Fruit fly (Drosophila melanogaster) whole organism, prepupa: Measurements from ENCODE around the gene CG42637.

Experiments
- CG10631 ChIP-seq: fragments of 200-800 bp; sonication (Bioruptor generic); optimal IDR thresholded peaks from 2 replicates; lab custom pipeline; 2016; ENCODE audit warnings: missing biosample characterization, missing genetic modification characterization
- CG11294 ChIP-seq: fragments of 200-800 bp; sonication (Bioruptor generic); IDR thresholded peaks from 2 replicates; pipeline ENCODE4 v1.3.6; 2022; ENCODE audit warnings: missing biosample characterization, missing genetic modification characterization
- CG16779 ChIP-seq: fragments of 200-800 bp; sonication (Bioruptor generic); optimal IDR thresholded peaks from 3 replicates; lab custom pipeline; 2017; ENCODE audit warnings: missing biosample characterization, mild to moderate bottlenecking, missing genetic modification characterization
- CG3032 ChIP-seq: fragments of 200-800 bp; optimal IDR thresholded peaks from 2 replicates; lab custom pipeline; 2019; ENCODE audit warnings: missing biosample characterization, mild to moderate bottlenecking, missing genetic modification characterization, moderate library complexity
- CG34406 ChIP-seq: fragments of 200-800 bp; sonication (Bioruptor generic); optimal IDR thresholded peaks from 3 replicates; lab custom pipeline; 2016; ENCODE audit warnings: missing biosample characterization, missing genetic modification characterization
- CG4318 ChIP-seq: fragments of 200-800 bp; sonication (Bioruptor generic); optimal IDR thresholded peaks from 3 replicates; lab custom pipeline; 2017; ENCODE audit warnings: missing biosample characterization, mild to moderate bottlenecking, missing genetic modification characterization
- CG6163 ChIP-seq: fragments of 200-800 bp; sonication (Bioruptor generic); IDR thresholded peaks from 3 replicates; pipeline ENCODE4 v1.3.6; 2022; ENCODE audit warnings: missing biosample characterization, missing genetic modification characterization
- CG6276 ChIP-seq: fragments of 200-800 bp; sonication (Bioruptor generic); optimal IDR thresholded peaks from 2 replicates; lab custom pipeline; 2017; ENCODE audit warnings: missing biosample characterization, mild to moderate bottlenecking, missing genetic modification characterization
- CG6792 ChIP-seq: fragments of 200-800 bp; sonication (Bioruptor generic); optimal IDR thresholded peaks from 3 replicates; lab custom pipeline; 2016; ENCODE audit warnings: missing biosample characterization, missing genetic modification characterization
- CG6808 ChIP-seq: fragments of 200-800 bp; sonication (Bioruptor generic); optimal IDR thresholded peaks from 3 replicates; lab custom pipeline; 2017; ENCODE audit warnings: missing biosample characterization, missing genetic modification characterization, mild to moderate bottlenecking, moderate library complexity, missing genetic modification reagents
- CG6854 ChIP-seq: fragments of 200-800 bp; sonication (Bioruptor generic); optimal IDR thresholded peaks from 2 replicates; lab custom pipeline; 2017; ENCODE audit warnings: missing biosample characterization, mild to moderate bottlenecking, missing genetic modification characterization
- CG7368 ChIP-seq: fragments of 200-800 bp; sonication (Bioruptor generic); optimal IDR thresholded peaks from 3 replicates; lab custom pipeline; 2016; ENCODE audit warnings: missing biosample characterization, missing genetic modification characterization
- CG8119 ChIP-seq: fragments of 200-800 bp; sonication (Bioruptor generic); IDR thresholded peaks from 3 replicates; pipeline ENCODE4 v1.3.6; 2022; ENCODE audit warnings: missing biosample characterization, missing genetic modification characterization
- CG8632 ChIP-seq: fragments of 200-800 bp; sonication (Bioruptor generic); optimal IDR thresholded peaks from 3 replicates; lab custom pipeline; 2016; ENCODE audit warnings: missing biosample characterization, missing genetic modification characterization
- CG9139 ChIP-seq: fragments of 200-800 bp; sonication (Bioruptor generic); optimal IDR thresholded peaks from 3 replicates; lab custom pipeline; 2017; ENCODE audit warnings: missing biosample characterization, mild to moderate bottlenecking, missing genetic modification characterization
- Eip78C ChIP-seq: fragments of 200-800 bp; sonication (Bioruptor generic); peaks from one replicate; lab custom pipeline; 2016; ENCODE audit warnings: missing biosample characterization, missing genetic modification characterization
- Eip93F ChIP-seq: fragments of 200-800 bp; sonication (Bioruptor generic); optimal IDR thresholded peaks from 2 replicates; lab custom pipeline; 2016; ENCODE audit warnings: missing biosample characterization, mild to moderate bottlenecking, missing genetic modification characterization
- Ets96B ChIP-seq: fragments of 200-800 bp; optimal IDR thresholded peaks from 2 replicates; lab custom pipeline; 2019; ENCODE audit warnings: missing biosample characterization, mild to moderate bottlenecking, missing genetic modification characterization, moderate library complexity
- Hr38 ChIP-seq: sonication (Bioruptor generic); optimal IDR thresholded peaks from 2 replicates; lab custom pipeline; 2016; ENCODE audit warnings: missing biosample characterization, missing genetic modification characterization
- Hr4 ChIP-seq: fragments of 200-800 bp; sonication (Bioruptor generic); optimal IDR thresholded peaks from 3 replicates; lab custom pipeline; 2016; ENCODE audit warnings: missing biosample characterization, missing genetic modification characterization
- Lpt ChIP-seq: fragments of 200-800 bp; sonication (Bioruptor generic); optimal IDR thresholded peaks from 3 replicates; lab custom pipeline; 2016; ENCODE audit warnings: missing biosample characterization, missing genetic modification characterization
- Sox102F ChIP-seq: fragments of 200-800 bp; sonication (Bioruptor generic); optimal IDR thresholded peaks from 2 replicates; lab custom pipeline; 2016; ENCODE audit warnings: missing biosample characterization, mild to moderate bottlenecking, missing genetic modification characterization
- Sox14 ChIP-seq: fragments of 200-800 bp; sonication (Bioruptor generic); optimal IDR thresholded peaks from 3 replicates; lab custom pipeline; 2016; ENCODE audit warnings: missing biosample characterization, missing genetic modification characterization
- dac ChIP-seq: fragments of 200-800 bp; sonication (Bioruptor generic); optimal IDR thresholded peaks from 2 replicates; lab custom pipeline; 2017; ENCODE audit warnings: missing biosample characterization, mild to moderate bottlenecking, missing genetic modification characterization
- dsx ChIP-seq: fragments of 200-800 bp; optimal IDR thresholded peaks from 3 replicates; lab custom pipeline; 2019; ENCODE audit warnings: missing biosample characterization, mild to moderate bottlenecking, missing genetic modification characterization, moderate library complexity; ENCODE audit not compliant: poor library complexity, severe bottlenecking
- eg ChIP-seq: fragments of 200-800 bp; sonication (Bioruptor generic); IDR thresholded peaks from 3 replicates; pipeline ENCODE4 v1.3.6; 2022; ENCODE audit warnings: missing biosample characterization, missing genetic modification characterization
- esn ChIP-seq: fragments of 200-800 bp; sonication (Bioruptor generic); optimal IDR thresholded peaks from 2 replicates; lab custom pipeline; 2016; ENCODE audit warnings: missing biosample characterization, mild to moderate bottlenecking, missing genetic modification characterization, moderate library complexity
- fd59A ChIP-seq: fragments of 200-800 bp; sonication (Bioruptor generic); optimal IDR thresholded peaks from 2 replicates; lab custom pipeline; 2017; ENCODE audit warnings: missing biosample characterization, mild to moderate bottlenecking, missing genetic modification characterization, missing genetic modification reagents
- fd85E ChIP-seq: fragments of 200-800 bp; sonication (Bioruptor generic); optimal IDR thresholded peaks from 3 replicates; lab custom pipeline; 2016; ENCODE audit warnings: missing biosample characterization, missing genetic modification characterization
- lz ChIP-seq: fragments of 200-800 bp; sonication (Bioruptor generic); optimal IDR thresholded peaks from 3 replicates; lab custom pipeline; 2016; ENCODE audit warnings: missing biosample characterization, missing genetic modification characterization
- net ChIP-seq: fragments of 200-800 bp; sonication (Bioruptor generic); optimal IDR thresholded peaks from 3 replicates; lab custom pipeline; 2016; ENCODE audit warnings: missing biosample characterization, missing genetic modification characterization
- pdm3 ChIP-seq: fragments of 200-800 bp; sonication (Bioruptor generic); optimal IDR thresholded peaks from 3 replicates; lab custom pipeline; 2016; ENCODE audit warnings: missing biosample characterization, missing genetic modification characterization
- salr ChIP-seq, 2 experiments: fragments of 200-800 bp; sonication (Bioruptor generic); optimal IDR thresholded peaks; 3 replicates each; lab custom pipeline; 2016 to 2018; ENCODE audit warnings: missing biosample characterization in 2 of 2, missing genetic modification characterization in 2 of 2, mild to moderate bottlenecking in 1 of 2
- ss ChIP-seq, 2 experiments: fragments of 200-800 bp; sonication (Bioruptor generic); optimal IDR thresholded peaks; 2 replicates in 1 of 2; 3 replicates in 1 of 2; lab custom pipeline; 2017 to 2018; ENCODE audit warnings: mild to moderate bottlenecking in 2 of 2, missing biosample characterization in 2 of 2, missing genetic modification characterization in 2 of 2, moderate library complexity in 1 of 2
- svp ChIP-seq: fragments of 200-800 bp; sonication (Bioruptor generic); peaks from one replicate; lab custom pipeline; 2016; ENCODE audit warnings: missing biosample characterization, missing genetic modification characterization

The CG42637 gene

dm6 chr3L:19807521-19807920 is 14.2 kb upstream of the CG42637 start:
- TF ChIP-seq CG16779 (tag; lab: Kevin White, UChicago) (no peak), CG3032 (tag; lab: Kevin White, UChicago) (no peak), Sox102F (no peak), dsx (GFP tag; lab: Kevin White, UChicago) (no peak), fd85E (no peak), CG8119 (GFP tag; lab: Robert Waterston, UW) (no peak), Eip93F (GFP tag; lab: Kevin White, UChicago) (no peak), Hr38 (no peak), dac (GFP tag; lab: Kevin White, UChicago) (no peak), CG4318 (GFP tag; lab: Kevin White, UChicago) (no peak), CG8632 (no peak), Eip78C (no peak)

- TF ChIP-seq lz (GFP tag; lab: Kevin White, UChicago) (no peak), esn (GFP tag; lab: Kevin White, UChicago) (peak; percentile 4), CG6854 (peak; percentile 23)
- TF ChIP-seq, all 60 proteins: peak for 2
Measured at dm6 chr3L:19807103-19807502, 13.7 kb upstream of the CG42637 start, which contains the start of the genes CG14104 and Kap-alpha1. Gene CG14104, minus strand, starts transcription at chr3L:19807199. Gene Kap-alpha1, plus strand, starts transcription at chr3L:19807232.

- TF ChIP-seq CG6792 (no peak), CG4318 (GFP tag; lab: Kevin White, UChicago) (no peak), svp (GFP tag; lab: Kevin White, UChicago) (no peak), CG7368 (GFP tag; lab: Kevin White, UChicago) (no peak), net (no peak), CG6276 (GFP tag; lab: Kevin White, UChicago) (no peak), CG34406 (GFP tag; lab: Kevin White, UChicago) (no peak), CG9139 (GFP tag; lab: Kevin White, UChicago) (no peak), CG10631 (no peak), CG8632 (no peak), Lpt (no peak), dsx (GFP tag; lab: Kevin White, UChicago) (no peak), CG6163 (GFP tag; lab: Robert Waterston, UW) (no peak), CG11294 (no peak), Hr4 (GFP tag; lab: Kevin White, UChicago) (no peak), CG6808 (no peak), CG8119 (GFP tag; lab: Robert Waterston, UW) (no peak), Sox102F (no peak), ss (GFP tag; optimal IDR thresholded peaks at IDR 0.05; lab: Kevin White, UChicago) (no peak)
Measured at dm6 chr3L:19805895-19806294, 12.5 kb upstream of the CG42637 start, which contains the start of gene CG34116. Gene CG34116, minus strand, starts transcription at chr3L:19806036.

- TF ChIP-seq CG6808 (no peak), fd59A (GFP tag; lab: Kevin White, UChicago) (no peak), Sox14 (GFP tag; lab: Kevin White, UChicago) (no peak), CG16779 (tag; lab: Kevin White, UChicago) (no peak), CG6163 (GFP tag; lab: Robert Waterston, UW) (no peak), Ets96B (no peak), salr (GFP tag; optimal IDR thresholded peaks at IDR 0.05; lab: Kevin White, UChicago) (no peak), CG7368 (GFP tag; lab: Kevin White, UChicago) (no peak), fd85E (no peak), eg (no peak), pdm3 (GFP tag; lab: Kevin White, UChicago) (no peak)
Measured at dm6 chr3L:19804908-19805307, 11.5 kb upstream of the CG42637 start, which contains the start of the genes TORIP and Ccdc58. Gene TORIP, minus strand, starts transcription at chr3L:19805080. Gene Ccdc58, plus strand, starts transcription at chr3L:19805181.
